Fruit fly (Drosophila melanogaster) whole organism, embryonic: ENCODE measurements around the gene Prm.
A peak's percentile ranks its signal among the peaks of the same experiment; 100 is the strongest.

Experiments used
- Aef1 ChIP-seq: fragments of 200-800 bp; sonication (Bioruptor generic); IDR thresholded peaks from 3 replicates; pipeline ENCODE4 v1.3.6; 2022; ENCODE audit warnings: missing biosample characterization, missing genetic modification characterization
- Atf6 ChIP-seq: fragments of 200-800 bp; sonication (Bioruptor generic); IDR thresholded peaks from 2 replicates; pipeline ENCODE4 v1.3.6; 2022; ENCODE audit warnings: missing biosample characterization, missing genetic modification characterization
- Awh ChIP-seq: fragments of 200-800 bp; sonication (Bioruptor generic); IDR thresholded peaks from 2 replicates; pipeline ENCODE4, ENCODE4 v1.3.6; 2022; ENCODE audit warnings: missing biosample characterization, missing genetic modification characterization
- Blimp-1 ChIP-seq: fragments of 200-800 bp; sonication (Bioruptor generic); optimal IDR thresholded peaks from 3 replicates; lab custom pipeline; 2018; ENCODE audit warnings: missing biosample characterization, missing genetic modification characterization, mild to moderate bottlenecking, moderate library complexity, missing genetic modification reagents
- CG10565 ChIP-seq: fragments of 200-800 bp; sonication (Bioruptor generic); optimal IDR thresholded peaks from 3 replicates; lab custom pipeline; 2016; ENCODE audit warnings: missing biosample characterization, mild to moderate bottlenecking, missing genetic modification characterization
- CG11456 ChIP-seq: fragments of 200-800 bp; sonication (Bioruptor generic); IDR thresholded peaks from 3 replicates; pipeline ENCODE4 v1.3.6; 2022; ENCODE audit warnings: missing biosample characterization, missing genetic modification characterization
- CG11695 ChIP-seq: fragments of 200-800 bp; sonication (Bioruptor generic); IDR thresholded peaks from 3 replicates; pipeline ENCODE4 v1.3.6; 2022; ENCODE audit warnings: missing biosample characterization, missing genetic modification characterization
- CG14050 ChIP-seq: fragments of 200-800 bp; sonication (Bioruptor generic); IDR thresholded peaks from 3 replicates; pipeline ENCODE4 v1.3.6; 2022; ENCODE audit warnings: missing biosample characterization, missing genetic modification characterization
- CG14710 ChIP-seq: fragments of 200-800 bp; sonication (Bioruptor generic); optimal IDR thresholded peaks from 3 replicates; lab custom pipeline; 2019; ENCODE audit warnings: missing biosample characterization, mild to moderate bottlenecking, missing genetic modification characterization, moderate library complexity
- CG15269 ChIP-seq: fragments of 200-800 bp; sonication (Bioruptor generic); optimal IDR thresholded peaks from 2 replicates; lab custom pipeline; 2018; ENCODE audit warnings: missing biosample characterization, mild to moderate bottlenecking, missing genetic modification characterization, moderate library complexity
- CG15479 ChIP-seq: fragments of 200-800 bp; sonication (Bioruptor generic); optimal IDR thresholded peaks from 3 replicates; lab custom pipeline; 2019; ENCODE audit warnings: missing biosample characterization, mild to moderate bottlenecking, missing genetic modification characterization, moderate library complexity
- CG1603 ChIP-seq: fragments of 200-800 bp; sonication (Bioruptor generic); optimal IDR thresholded peaks from 2 replicates; lab custom pipeline; 2019; ENCODE audit warnings: missing biosample characterization, mild to moderate bottlenecking, missing genetic modification characterization, moderate library complexity
- CG17361 ChIP-seq: fragments of 200-800 bp; sonication (Bioruptor generic); IDR thresholded peaks from 3 replicates; pipeline ENCODE4 v1.3.6; 2022; ENCODE audit warnings: missing biosample characterization, missing genetic modification characterization
- CG17829 ChIP-seq: fragments of 200-800 bp; optimal IDR thresholded peaks from 2 replicates; lab custom pipeline; 2019; ENCODE audit warnings: missing biosample characterization, mild to moderate bottlenecking, missing genetic modification characterization, moderate library complexity
- CG1832 ChIP-seq: fragments of 200-800 bp; sonication (Bioruptor generic); optimal IDR thresholded peaks from 2 replicates; lab custom pipeline; 2017; ENCODE audit warnings: missing biosample characterization, mild to moderate bottlenecking, missing genetic modification characterization, inconsistent platforms
- CG2712 ChIP-seq: fragments of 200-800 bp; optimal IDR thresholded peaks from 3 replicates; lab custom pipeline; 2019; ENCODE audit warnings: missing biosample characterization, mild to moderate bottlenecking, missing genetic modification characterization, moderate library complexity
- CG32532 ChIP-seq: fragments of 200-800 bp; sonication (Bioruptor generic); IDR thresholded peaks from 2 replicates; pipeline ENCODE4 v1.3.6; 2022; ENCODE audit warnings: missing biosample characterization, missing genetic modification characterization
- CG43689 ChIP-seq: fragments of 200-800 bp; sonication (Bioruptor generic); IDR thresholded peaks from 2 replicates; pipeline ENCODE4 v1.3.6; 2022; ENCODE audit warnings: missing biosample characterization, missing genetic modification characterization
- CG7839 ChIP-seq: fragments of 200-800 bp; sonication (Bioruptor generic); optimal IDR thresholded peaks from 3 replicates; lab custom pipeline; 2018; ENCODE audit warnings: missing biosample characterization, mild to moderate bottlenecking, missing genetic modification characterization, moderate library complexity
- CG9215 ChIP-seq: fragments of 200-800 bp; sonication (Bioruptor generic); IDR thresholded peaks from 2 replicates; pipeline ENCODE4 v1.3.6; 2022; ENCODE audit warnings: missing biosample characterization, missing genetic modification characterization
- CG9609 ChIP-seq: fragments of 200-800 bp; sonication (Bioruptor generic); optimal IDR thresholded peaks from 3 replicates; lab custom pipeline; 2016; ENCODE audit warnings: missing biosample characterization, missing genetic modification characterization
- CG9727 ChIP-seq: fragments of 200-800 bp; sonication (Bioruptor generic); optimal IDR thresholded peaks from 3 replicates; lab custom pipeline; 2017; ENCODE audit warnings: missing biosample characterization, mild to moderate bottlenecking, missing genetic modification characterization
- Ets97D ChIP-seq: fragments of 200-800 bp; sonication (Bioruptor generic); optimal IDR thresholded peaks from 3 replicates; lab custom pipeline; 2016; ENCODE audit warnings: missing biosample characterization, missing genetic modification characterization
- Fer3 ChIP-seq: fragments of 200-800 bp; sonication (Bioruptor generic); optimal IDR thresholded peaks from 2 replicates; lab custom pipeline; 2018; ENCODE audit warnings: missing biosample characterization, mild to moderate bottlenecking, missing genetic modification characterization, moderate library complexity
- Gug ChIP-seq: fragments of 200-800 bp; sonication (Bioruptor generic); IDR thresholded peaks from 4 replicates; pipeline ENCODE4 v1.3.6; 2022; ENCODE audit warnings: missing biosample characterization, missing genetic modification characterization
- HLH3B ChIP-seq: fragments of 200-800 bp; sonication (Bioruptor generic); IDR thresholded peaks from 2 replicates; pipeline ENCODE4 v1.3.6; 2022; ENCODE audit warnings: missing biosample characterization, missing genetic modification characterization
- HLH4C ChIP-seq: fragments of 200-800 bp; sonication (Bioruptor generic); IDR thresholded peaks from 3 replicates; pipeline ENCODE4 v1.3.6; 2022; ENCODE audit warnings: missing biosample characterization, missing genetic modification characterization; ENCODE audit not compliant: partially characterized antibody
- MESR4 ChIP-seq: fragments of 200-800 bp; sonication (Bioruptor generic); optimal IDR thresholded peaks from 2 replicates; lab custom pipeline; 2018; ENCODE audit warnings: missing biosample characterization, mild to moderate bottlenecking, missing genetic modification characterization, moderate library complexity
- Mad ChIP-seq: fragments of 200-800 bp; sonication (Bioruptor generic); optimal IDR thresholded peaks from 2 replicates; lab custom pipeline; 2016; ENCODE audit warnings: missing biosample characterization, missing genetic modification characterization
- Meics ChIP-seq: fragments of 200-800 bp; sonication (Bioruptor generic); optimal IDR thresholded peaks from 2 replicates; lab custom pipeline; 2017; ENCODE audit warnings: missing biosample characterization, mild to moderate bottlenecking, missing genetic modification characterization
- NK7.1 ChIP-seq: fragments of 200-800 bp; sonication (Bioruptor generic); optimal IDR thresholded peaks from 3 replicates; lab custom pipeline; 2016; ENCODE audit warnings: missing biosample characterization, missing genetic modification characterization
- Sry-δ ChIP-seq: fragments of 200-800 bp; sonication (Bioruptor generic); optimal IDR thresholded peaks from 2 replicates; lab custom pipeline; 2016; ENCODE audit warnings: missing biosample characterization, missing genetic modification characterization
- Vsx1 ChIP-seq: fragments of 200-800 bp; sonication (Bioruptor generic); optimal IDR thresholded peaks from 2 replicates; lab custom pipeline; 2017; ENCODE audit warnings: missing biosample characterization, mild to moderate bottlenecking, missing genetic modification characterization, missing genetic modification reagents
- Xbp1 ChIP-seq: fragments of 200-800 bp; sonication (Bioruptor generic); optimal IDR thresholded peaks from 3 replicates; lab custom pipeline; 2016; ENCODE audit warnings: missing biosample characterization, mild to moderate bottlenecking, missing genetic modification characterization
- ato ChIP-seq: fragments of 200-800 bp; sonication (Bioruptor generic); IDR thresholded peaks from 2 replicates; pipeline ENCODE4 v1.3.6; 2022; ENCODE audit warnings: missing biosample characterization, missing genetic modification characterization; ENCODE audit not compliant: partially characterized antibody
- crc ChIP-seq: fragments of 200-800 bp; sonication (Bioruptor generic); optimal IDR thresholded peaks from 2 replicates; lab custom pipeline; 2016; ENCODE audit warnings: missing biosample characterization, missing genetic modification characterization
- dimm ChIP-seq: fragments of 200-800 bp; sonication (Bioruptor generic); IDR thresholded peaks from 2 replicates; pipeline ENCODE4 v1.3.6; 2022; ENCODE audit warnings: missing biosample characterization, missing genetic modification characterization
- eyg ChIP-seq: fragments of 200-800 bp; sonication (Bioruptor generic); optimal IDR thresholded peaks from 3 replicates; lab custom pipeline; 2016; ENCODE audit warnings: missing biosample characterization, missing genetic modification characterization
- gce ChIP-seq: fragments of 200-800 bp; sonication (Bioruptor generic); IDR thresholded peaks from 3 replicates; pipeline ENCODE4 v1.3.6; 2022; ENCODE audit warnings: missing biosample characterization, missing genetic modification characterization
- hth ChIP-seq: fragments of >200 bp; optimal IDR thresholded peaks from 2 replicates; lab custom pipeline; 2017; ENCODE audit warnings: inconsistent platforms
- inv ChIP-seq: fragments of 200-800 bp; sonication (Bioruptor generic); IDR thresholded peaks from 2 replicates; pipeline ENCODE4 v1.3.6; 2022; ENCODE audit warnings: missing biosample characterization, missing genetic modification characterization; ENCODE audit not compliant: partially characterized antibody
- jumu ChIP-seq: fragments of 200-800 bp; sonication (Bioruptor generic); optimal IDR thresholded peaks from 3 replicates; lab custom pipeline; 2016; ENCODE audit warnings: missing biosample characterization, missing genetic modification characterization
- kay ChIP-seq: fragments of 200-800 bp; sonication (Bioruptor generic); optimal IDR thresholded peaks from 2 replicates; lab custom pipeline; 2016; ENCODE audit warnings: missing biosample characterization, missing genetic modification characterization
- odd ChIP-seq: fragments of 200-800 bp; sonication (Bioruptor generic); optimal IDR thresholded peaks from 2 replicates; lab custom pipeline; 2017; ENCODE audit warnings: missing biosample characterization, mild to moderate bottlenecking, missing genetic modification characterization
- pho ChIP-seq: fragments of 200-800 bp; sonication (Bioruptor generic); optimal IDR thresholded peaks from 2 replicates; lab custom pipeline; 2016; ENCODE audit warnings: missing biosample characterization, missing genetic modification characterization
- schlank ChIP-seq: fragments of 200-800 bp; sonication (Bioruptor generic); optimal IDR thresholded peaks from 2 replicates; lab custom pipeline; 2018; ENCODE audit warnings: missing biosample characterization, mild to moderate bottlenecking, missing genetic modification characterization
- slp2 ChIP-seq: fragments of 200-800 bp; sonication (Bioruptor generic); optimal IDR thresholded peaks from 2 replicates; lab custom pipeline; 2016; ENCODE audit warnings: missing biosample characterization, missing genetic modification characterization
- tna ChIP-seq: fragments of 200-800 bp; sonication (Bioruptor generic); IDR thresholded peaks from 2 replicates; pipeline ENCODE4 v1.3.6; 2022; ENCODE audit warnings: missing biosample characterization, missing genetic modification characterization; ENCODE audit not compliant: partially characterized antibody
- zfh1 ChIP-seq: fragments of 200-800 bp; sonication (Bioruptor generic); IDR thresholded peaks from 3 replicates; pipeline ENCODE4 v1.3.6; 2022; ENCODE audit warnings: missing biosample characterization, missing genetic modification characterization

The Prm gene

dm6 chr3L:8719990-8720559, 25.0 kb downstream of the Prm start, which contains the start of gene SrpRbeta (continued):
- TF ChIP-seq HLH4C (0 out of 3 replicates have a peak, but pooled peaks have one; percentile 47), CG1603 (tag; lab: Kevin White, UChicago) (peak; percentile 40), CG10565 (GFP tag; lab: Kevin White, UChicago) (no peak), Sry-δ (GFP tag; lab: Kevin White, UChicago) (peak; percentile 23)

dm6 chr3L:8718602-8719001, 26.5 kb downstream of the Prm start:
- TF ChIP-seq NK7.1, result no peak
- TF ChIP-seq hth (lab: Kevin White, UChicago), result no peak
- no peak for TF ChIP-seq gce (GFP tag; lab: Robert Waterston, UW)
- no peak for TF ChIP-seq Mad (GFP tag; lab: Kevin White, UChicago)
- no peak for TF ChIP-seq pho
- no peak for TF ChIP-seq kay (GFP tag; lab: Kevin White, UChicago)
- peak; percentile 92 for TF ChIP-seq CG11695 (GFP tag; lab: Robert Waterston, UW)
- no peak for TF ChIP-seq schlank (tag; lab: Kevin White, UChicago)
- TF ChIP-seq CG9609, result no peak
- TF ChIP-seq CG15269 (tag; lab: Kevin White, UChicago), result peak; percentile 20
- no peak for TF ChIP-seq CG43689
- peak; percentile 63 for TF ChIP-seq inv (GFP tag; lab: Robert Waterston, UW)
- peak; percentile 5; the same call in 1 of the 2 replicates for TF ChIP-seq HLH3B
- no peak for TF ChIP-seq slp2 (GFP tag; lab: Kevin White, UChicago)
- TF ChIP-seq CG9727, result no peak
- TF ChIP-seq CG17361, result peak; percentile 30; the same call in 1 of the 3 replicates
- TF ChIP-seq tna (GFP tag; lab: Robert Waterston, UW), result peak; percentile 35; the same call in 1 of the 2 replicates
- TF ChIP-seq Meics (GFP tag; lab: Kevin White, UChicago), result peak; percentile 19
- TF ChIP-seq Fer3, result peak; percentile 19
- no peak for TF ChIP-seq odd (GFP tag; lab: Kevin White, UChicago)
- TF ChIP-seq crc (GFP tag; lab: Kevin White, UChicago), result no peak
- TF ChIP-seq Aef1, result no peak
- TF ChIP-seq Gug (GFP tag; lab: Robert Waterston, UW), result no peak
- no peak for TF ChIP-seq Awh (GFP tag; lab: Robert Waterston, UW)
- no peak for TF ChIP-seq MESR4
- peak; percentile 23 for TF ChIP-seq CG7839
- TF ChIP-seq Xbp1 (GFP tag; lab: Kevin White, UChicago), result no peak
- no peak for TF ChIP-seq jumu (GFP tag; lab: Kevin White, UChicago)
- 0 out of 3 replicates have a peak, but pooled peaks have one; percentile 3 for TF ChIP-seq zfh1 (GFP tag; lab: Robert Waterston, UW)
- TF ChIP-seq eyg (GFP tag; lab: Kevin White, UChicago), result no peak
- peak; percentile 15; the same call in 1 of the 2 replicates for TF ChIP-seq Atf6 (GFP tag; lab: Robert Waterston, UW)
- TF ChIP-seq CG1832 (GFP tag; lab: Kevin White, UChicago), result no peak
- TF ChIP-seq CG32532 (GFP tag; lab: Robert Waterston, UW), result peak; percentile 62
- TF ChIP-seq Blimp-1 (GFP tag; lab: Kevin White, UChicago), result peak; percentile 11
- TF ChIP-seq CG11456, result no peak
- no peak for TF ChIP-seq CG14050 (GFP tag; lab: Robert Waterston, UW)
- no peak for TF ChIP-seq dimm
- TF ChIP-seq Ets97D (GFP tag; lab: Kevin White, UChicago), result peak; percentile 31
- TF ChIP-seq CG15479 (GFP tag; lab: Kevin White, UChicago), result no peak
- TF ChIP-seq CG14710 (tag; lab: Kevin White, UChicago), result peak; percentile 47
- no peak for TF ChIP-seq CG9215 (GFP tag; lab: Robert Waterston, UW)
- peak; percentile 43 for TF ChIP-seq CG2712
- peak; percentile 60 for TF ChIP-seq CG1603 (tag; lab: Kevin White, UChicago)
- TF ChIP-seq Vsx1, result no peak
- peak; percentile 49; the same call in 1 of the 2 replicates for TF ChIP-seq ato
- TF ChIP-seq CG17829 (tag; lab: Kevin White, UChicago), result peak; percentile 58
